Fruit fly (Drosophila melanogaster): Measurements from ENCODE around the gene cal1.

Gene cal1

DNA sequence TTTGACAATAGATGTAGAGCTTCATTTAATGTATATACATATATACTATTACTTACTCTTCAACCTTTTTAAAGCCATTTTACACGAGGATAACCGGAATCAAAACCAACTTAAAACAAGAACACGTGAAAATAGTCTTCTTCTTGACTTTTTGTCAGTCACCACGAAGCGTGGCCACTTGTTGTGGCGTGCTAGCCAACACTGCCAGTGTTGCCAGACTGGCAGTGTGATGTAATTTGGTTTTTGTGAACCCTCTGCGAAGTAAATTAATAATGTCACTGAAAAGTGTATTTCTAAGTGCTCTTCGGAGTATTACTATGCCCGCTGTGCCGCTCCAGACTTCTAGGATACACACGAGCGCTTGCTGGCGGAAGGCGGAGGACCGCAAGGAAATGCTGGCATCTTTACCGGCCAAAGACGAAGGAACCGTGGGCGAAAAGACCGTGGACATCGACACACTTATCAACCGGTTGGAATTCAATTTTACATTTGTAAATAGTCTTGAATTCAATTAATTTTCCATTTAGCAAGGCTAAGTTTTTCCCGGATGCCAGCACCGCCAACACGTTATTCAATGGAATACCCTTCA is 15.5 kb upstream of the cal1 start, which contains the start of the genes Ns1 and mRpS11 (continued):
- TF ChIP-seq fd85E (GFP tag; optimal IDR thresholded peaks at IDR 0.05) (no peak), lz (GFP tag; optimal IDR thresholded peaks at IDR 0.05) (peak; percentile 15), salr (GFP tag; optimal IDR thresholded peaks at IDR 0.05) (no peak), OdsH (GFP tag; optimal IDR thresholded peaks at IDR 0.05) (no peak), CG6276 (GFP tag; optimal IDR thresholded peaks at IDR 0.05) (no peak), Eip93F (GFP tag; optimal IDR thresholded peaks at IDR 0.05) (no peak), CG11294 (GFP tag; IDR thresholded peaks at IDR 0.05) (no peak), vri (GFP tag; optimal IDR thresholded peaks at IDR 0.05) (peak; percentile 95), CG6163 (GFP tag; IDR thresholded peaks at IDR 0.05) (0 out of 3 replicates have a peak, but pooled peaks have one; percentile 37), Met (GFP tag; optimal IDR thresholded peaks at IDR 0.05) (no peak)

DNA sequence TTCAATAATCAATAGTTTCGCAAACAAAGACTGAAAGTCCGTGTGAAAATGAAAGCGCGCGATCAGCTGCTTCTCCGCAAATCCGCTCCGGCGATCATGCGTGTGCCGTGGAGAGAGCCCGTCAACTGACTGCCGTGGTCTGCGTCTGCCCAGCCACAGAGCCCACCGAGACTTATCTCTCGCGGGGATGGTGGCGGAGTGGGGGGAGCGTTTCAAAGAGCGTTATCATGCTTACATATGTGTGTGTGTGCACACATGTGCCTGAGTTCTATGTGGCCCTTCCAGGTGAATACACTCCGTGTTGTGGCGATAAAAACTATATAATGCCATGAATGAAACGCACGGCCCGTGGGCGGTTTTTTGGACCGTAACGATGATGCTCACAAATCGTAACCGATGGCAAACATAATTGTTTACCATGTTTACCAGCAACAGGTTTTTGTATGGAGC is 10.1 kb upstream of the cal1 start:
- TF ChIP-seq ss (GFP tag; optimal IDR thresholded peaks at IDR 0.05) (peak; percentile 47 to 71), Lpt (GFP tag; optimal IDR thresholded peaks at IDR 0.05) (no peak), Sox14 (GFP tag; optimal IDR thresholded peaks at IDR 0.05) (peak; percentile 58), fd85E (GFP tag; optimal IDR thresholded peaks at IDR 0.05) (no peak), CG11294 (GFP tag; IDR thresholded peaks at IDR 0.05) (no peak), pdm3 (GFP tag; optimal IDR thresholded peaks at IDR 0.05) (no peak), salr (GFP tag; optimal IDR thresholded peaks at IDR 0.05) (no peak), CG10631 (GFP tag; optimal IDR thresholded peaks at IDR 0.05) (no peak), Hr38 (GFP tag; optimal IDR thresholded peaks at IDR 0.05) (no peak), Hr39 (GFP tag; optimal IDR thresholded peaks at IDR 0.05) (no peak), topi (GFP tag; optimal IDR thresholded peaks at IDR 0.05) (peak; percentile 4), CG11902 (GFP tag; optimal IDR thresholded peaks at IDR 0.05) (no peak), esn (GFP tag; optimal IDR thresholded peaks at IDR 0.05) (peak; percentile 3), CG8319 (GFP tag; optimal IDR thresholded peaks at IDR 0.05) (no peak), Eip93F (GFP tag; optimal IDR thresholded peaks at IDR 0.05) (no peak), fd59A (GFP tag; optimal IDR thresholded peaks at IDR 0.05) (no peak), Smox (GFP tag; optimal IDR thresholded peaks at IDR 0.05) (no peak), CG4318 (GFP tag; optimal IDR thresholded peaks at IDR 0.05) (no peak), vri (GFP tag; optimal IDR thresholded peaks at IDR 0.05) (peak; percentile 64), CG6163 (GFP tag; IDR thresholded peaks at IDR 0.05) (0 out of 3 replicates have a peak, but pooled peaks have one; percentile 22), Sox102F (GFP tag; optimal IDR thresholded peaks at IDR 0.05) (no peak), CG6808 (GFP tag; optimal IDR thresholded peaks at IDR 0.05) (peak; percentile 20), Gug (GFP tag; IDR thresholded peaks at IDR 0.05) (0 out of 2 replicates have a peak, but pooled peaks have one; percentile 10), CG8632 (GFP tag; optimal IDR thresholded peaks at IDR 0.05) (no peak), CG10669 (GFP tag; optimal IDR thresholded peaks at IDR 0.05) (no peak), Met (GFP tag; optimal IDR thresholded peaks at IDR 0.05) (no peak), CG32006 (GFP tag; optimal IDR thresholded peaks at IDR 0.05) (no peak), CG7368 (GFP tag; optimal IDR thresholded peaks at IDR 0.05) (no peak), Hr4 (GFP tag; optimal IDR thresholded peaks at IDR 0.05) (no peak), CG6854 (GFP tag; optimal IDR thresholded peaks at IDR 0.05) (no peak), achi (GFP tag; optimal IDR thresholded peaks at IDR 0.05) (no peak), CG15336 (GFP tag; IDR thresholded peaks at IDR 0.05) (peak; percentile 11; the same call in 1 of the 2 replicates), net (GFP tag; optimal IDR thresholded peaks at IDR 0.05) (no peak), Ets96B (tag; optimal IDR thresholded peaks at IDR 0.05) (no peak), fkh (GFP tag; optimal IDR thresholded peaks at IDR 0.05) (peak; percentile 82), CG1621 (tag; optimal IDR thresholded peaks at IDR 0.05) (peak; percentile 74), spab (GFP tag; optimal IDR thresholded peaks at IDR 0.05) (no peak), eg (GFP tag; IDR thresholded peaks at IDR 0.05) (no peak), svp (GFP tag) (peak; percentile 88)

Measured in whole organism, prepupa.